Fruit fly (Drosophila melanogaster): ENCODE measurements around the gene CG32391.

Gene CG32391

DNA sequence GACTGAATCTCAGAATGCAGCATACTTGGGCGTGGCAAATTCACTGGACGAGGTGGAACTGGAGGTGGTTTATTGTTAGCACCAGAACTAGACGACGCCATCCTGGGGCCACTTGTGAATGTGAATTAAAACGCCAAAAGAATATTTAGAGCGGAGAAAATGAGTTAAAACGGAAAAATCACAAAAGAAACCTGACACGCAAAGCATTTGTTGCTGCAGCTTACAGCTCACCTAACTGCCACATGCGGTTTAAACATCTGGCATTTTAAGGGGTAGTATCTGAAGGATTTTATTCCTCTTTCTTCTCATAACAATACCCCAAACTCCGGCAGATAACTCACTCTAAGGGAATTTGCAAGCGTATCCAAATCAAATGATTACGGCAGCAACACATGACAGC is 6.1 kb upstream of the CG32391 start, which contains the start of gene CG34030:
Gene CG34030, minus strand, starts transcription at position 101 of the 400 bp plus-strand sequence.
- TF ChIP-seq lola (GFP tag; optimal IDR thresholded peaks at IDR 0.05) (no peak), pan (optimal IDR thresholded peaks at IDR 0.05) (no peak), Jra (GFP tag; optimal IDR thresholded peaks at IDR 0.05) (no peak), CrebA (GFP tag; optimal IDR thresholded peaks at IDR 0.05; ENCODE audit: borderline replicate concordance) (no peak), OdsH (GFP tag; optimal IDR thresholded peaks at IDR 0.05) (no peak), N (GFP tag; optimal IDR thresholded peaks at IDR 0.05) (no peak), Hr78 (GFP tag; optimal IDR thresholded peaks at IDR 0.05) (no peak), CG9705 (GFP tag; optimal IDR thresholded peaks at IDR 0.05) (no peak)

DNA sequence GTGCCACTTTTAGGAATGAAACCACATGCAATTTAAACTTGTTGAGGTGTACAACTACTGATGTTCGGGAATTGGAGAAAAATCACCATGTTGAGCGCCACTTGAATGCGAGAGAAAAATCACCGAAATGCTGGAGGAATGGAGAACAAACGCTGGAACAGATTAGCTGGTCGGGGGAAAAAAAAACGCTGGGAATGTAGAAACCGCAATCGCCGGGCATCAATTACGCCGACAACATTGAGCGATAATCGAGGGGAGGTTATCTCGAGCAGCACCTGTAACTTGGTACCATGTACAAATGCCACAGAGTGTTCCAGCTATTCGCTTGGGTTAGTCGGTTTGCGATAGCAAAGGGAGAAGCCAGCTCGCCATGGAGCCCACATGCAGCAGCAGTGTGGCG is 3.0 kb downstream of the CG32391 start, which contains the start of gene CG14823:
Gene CG14823, plus strand, starts transcription at position 301 of the 400 bp plus-strand sequence.
- no peak for TF ChIP-seq GATAd (GFP tag; optimal IDR thresholded peaks at IDR 0.05)

DNA sequence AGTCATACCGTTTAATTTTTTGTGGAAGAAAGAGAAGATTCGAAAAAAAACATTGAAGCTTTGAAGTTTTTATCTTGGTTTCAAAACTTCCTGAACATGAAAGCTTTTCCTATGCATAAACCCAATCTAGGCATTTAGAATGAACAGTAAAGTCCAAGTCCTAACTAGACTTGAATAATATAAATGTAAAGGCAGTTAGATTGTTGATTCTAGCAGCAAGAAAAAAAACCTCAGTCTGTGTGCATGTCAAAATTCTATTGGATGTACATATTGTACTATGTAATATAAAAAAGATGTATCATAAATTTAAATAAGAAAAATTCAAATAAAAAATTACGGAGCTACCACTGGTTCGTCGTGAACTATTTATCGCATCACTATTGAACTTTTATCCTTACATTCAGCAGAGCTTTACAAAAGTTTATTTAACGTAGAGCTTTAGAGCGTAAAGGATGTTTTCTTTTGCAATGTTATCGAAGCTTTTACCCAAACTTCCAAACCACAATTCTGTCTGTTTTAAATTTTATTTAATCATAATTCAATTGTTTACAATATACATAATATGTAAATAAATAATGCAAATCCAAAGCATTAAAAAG is 10.5 kb downstream of the CG32391 start:
- no peak for TF ChIP-seq dl (GFP tag; optimal IDR thresholded peaks at IDR 0.05; ENCODE audit: insufficient read depth in 1 of 2, partially characterized antibody in 2 of 2)
- no peak for TF ChIP-seq jim (GFP tag; optimal IDR thresholded peaks at IDR 0.05)
- TF ChIP-seq h (GFP tag; optimal IDR thresholded peaks at IDR 0.05) = no peak
- TF ChIP-seq br (GFP tag; optimal IDR thresholded peaks at IDR 0.05) = no peak
- no peak for TF ChIP-seq ey (GFP tag; optimal IDR thresholded peaks at IDR 0.05)

DNA sequence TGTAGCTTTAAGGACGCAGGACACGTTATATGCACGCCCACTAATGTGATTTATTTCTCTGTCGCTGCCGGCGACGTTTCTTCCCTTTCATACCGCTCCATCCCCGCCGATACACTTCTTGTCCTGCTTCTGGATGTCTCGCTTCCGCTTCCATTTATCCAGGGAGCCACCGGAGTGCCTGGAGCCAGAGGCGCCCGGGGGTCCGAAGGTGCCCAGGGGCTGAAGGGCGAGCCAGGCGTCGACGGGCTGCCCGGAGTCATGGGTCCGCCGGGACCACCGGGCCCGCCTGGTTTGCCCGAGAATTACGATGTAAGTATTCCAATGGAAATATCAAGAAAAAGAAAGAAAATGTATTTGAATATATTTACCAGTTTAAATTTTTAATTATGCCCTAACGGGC is 31.2 kb downstream of the CG32391 start:
- TF ChIP-seq CG9705 (GFP tag; optimal IDR thresholded peaks at IDR 0.05) (no peak), Dfd (GFP tag; optimal IDR thresholded peaks at IDR 0.05) (peak; percentile 98), ey (GFP tag; optimal IDR thresholded peaks at IDR 0.05) (no peak)

DNA sequence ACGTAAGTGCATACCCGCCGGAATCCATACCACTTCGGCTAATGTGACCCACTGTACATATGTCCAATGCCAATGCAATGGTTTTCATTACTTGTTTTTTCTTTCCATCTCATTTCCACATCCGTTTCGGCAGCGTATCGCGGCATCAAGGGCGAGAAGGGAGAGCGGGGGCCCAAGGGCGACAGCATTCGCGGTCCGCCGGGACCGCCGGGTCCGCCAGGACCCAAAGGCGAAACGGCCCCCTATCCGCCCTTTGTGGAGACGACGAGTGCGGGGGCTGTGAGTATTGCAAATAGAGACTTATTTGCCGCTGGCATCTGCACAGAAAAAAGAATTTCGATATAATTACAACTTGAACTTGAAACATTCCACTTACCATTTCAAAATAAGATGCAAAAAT is 34.0 kb downstream of the CG32391 start:
- TF ChIP-seq Mio (GFP tag; optimal IDR thresholded peaks at IDR 0.05) (no peak), brk (GFP tag; optimal IDR thresholded peaks at IDR 0.05) (no peak), Rel (GFP tag; optimal IDR thresholded peaks at IDR 0.05) (no peak), Rel (tag; optimal IDR thresholded peaks at IDR 0.05) (no peak), Dfd (GFP tag; optimal IDR thresholded peaks at IDR 0.05) (peak; percentile 61), CG9705 (GFP tag; optimal IDR thresholded peaks at IDR 0.05) (no peak)

DNA sequence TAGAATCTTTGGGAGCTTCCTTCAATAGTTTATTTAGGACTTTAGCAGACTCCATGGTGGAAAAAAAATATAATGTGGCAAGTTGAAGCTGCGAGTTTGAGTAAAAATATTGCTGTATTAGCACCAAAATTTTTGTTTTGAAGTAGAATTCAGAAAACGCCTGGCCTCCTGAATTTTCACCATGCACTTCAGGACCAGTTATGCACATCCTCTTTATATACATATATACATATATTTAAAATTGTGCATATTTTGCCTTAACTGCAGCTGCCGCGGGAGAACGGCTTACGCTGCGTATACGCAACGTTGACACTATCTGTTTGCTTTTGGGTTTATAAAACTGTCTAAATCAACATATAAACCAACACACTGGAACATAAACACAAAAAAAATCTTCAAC is 42.3 kb downstream of the CG32391 start, which contains the start of gene CG17744:
Gene CG17744, minus strand, starts transcription at position 101 of the 400 bp plus-strand sequence.
- no peak for TF ChIP-seq h (GFP tag; optimal IDR thresholded peaks at IDR 0.05)
- TF ChIP-seq Hnf4 (GFP tag; optimal IDR thresholded peaks at IDR 0.05) = no peak
- no peak for TF ChIP-seq dsf (GFP tag; optimal IDR thresholded peaks at IDR 0.05; ENCODE audit: borderline replicate concordance)
- no peak for TF ChIP-seq OdsH (GFP tag; optimal IDR thresholded peaks at IDR 0.05)
- TF ChIP-seq Hr83 (GFP tag; optimal IDR thresholded peaks at IDR 0.05; ENCODE audit: poor library complexity, severe bottlenecking) = no peak
- no peak for TF ChIP-seq Hr78 (GFP tag; optimal IDR thresholded peaks at IDR 0.05)
- no peak for TF ChIP-seq sv (GFP tag; optimal IDR thresholded peaks at IDR 0.05)
